Fruit fly (Drosophila melanogaster) whole organism, embryonic: ENCODE data around the gene Drsl1.

ENCODE experiments used
- Adf1 ChIP-seq: fragments of 200-800 bp; sonication (Bioruptor generic); IDR thresholded peaks from 2 replicates; pipeline ENCODE4 v1.3.6; 2022; ENCODE audit warnings: missing biosample characterization, missing genetic modification characterization
- Awh ChIP-seq: fragments of 200-800 bp; sonication (Bioruptor generic); IDR thresholded peaks from 2 replicates; pipeline ENCODE4, ENCODE4 v1.3.6; 2022; ENCODE audit warnings: missing biosample characterization, missing genetic modification characterization
- CG11695 ChIP-seq: fragments of 200-800 bp; sonication (Bioruptor generic); IDR thresholded peaks from 3 replicates; pipeline ENCODE4 v1.3.6; 2022; ENCODE audit warnings: missing biosample characterization, missing genetic modification characterization
- CG1792 ChIP-seq: fragments of 200-800 bp; sonication (Bioruptor generic); optimal IDR thresholded peaks from 2 replicates; lab custom pipeline; 2016; ENCODE audit warnings: missing biosample characterization, missing genetic modification characterization
- CG34422 ChIP-seq: fragments of 200-800 bp; sonication (Bioruptor generic); IDR thresholded peaks from 3 replicates; pipeline ENCODE4 v1.3.6; 2022; ENCODE audit warnings: missing biosample characterization, missing genetic modification characterization
- CG4617 ChIP-seq: fragments of 200-800 bp; sonication (Bioruptor generic); optimal IDR thresholded peaks from 3 replicates; lab custom pipeline; 2016; ENCODE audit warnings: missing biosample characterization, missing genetic modification characterization, borderline replicate concordance
- CG7786 ChIP-seq: fragments of 200-800 bp; sonication (Bioruptor generic); optimal IDR thresholded peaks from 2 replicates; lab custom pipeline; 2016; ENCODE audit warnings: missing biosample characterization, missing genetic modification characterization
- Chrac-16 ChIP-seq: fragments of 200-800 bp; sonication (Bioruptor generic); optimal IDR thresholded peaks from 3 replicates; lab custom pipeline; 2016; ENCODE audit warnings: missing biosample characterization, missing genetic modification characterization
- GATAe ChIP-seq: fragments of 200-800 bp; sonication (Bioruptor generic); conservative IDR thresholded peaks from 2 replicates; pipeline ENCODE4 v1.3.6; 2022; ENCODE audit warnings: missing biosample characterization, missing genetic modification characterization
- HmgD ChIP-seq: fragments of 200-800 bp; sonication (Bioruptor generic); optimal IDR thresholded peaks from 3 replicates; lab custom pipeline; 2016; ENCODE audit warnings: missing biosample characterization, missing genetic modification characterization
- Hmx ChIP-seq: fragments of 200-800 bp; sonication (Bioruptor generic); optimal IDR thresholded peaks from 2 replicates; lab custom pipeline; 2016; ENCODE audit warnings: missing biosample characterization, missing genetic modification characterization
- bsh ChIP-seq, 2 experiments: fragments of 200-800 bp; sonication (Bioruptor generic); optimal IDR thresholded peaks; 2 replicates each; lab custom pipeline; 2017 to 2018; ENCODE audit warnings: mild to moderate bottlenecking in 2 of 2, missing biosample characterization in 2 of 2, missing genetic modification characterization in 2 of 2, moderate library complexity in 1 of 2
- btn ChIP-seq: fragments of 200-800 bp; sonication (Bioruptor generic); optimal IDR thresholded peaks from 2 replicates; lab custom pipeline; 2016; ENCODE audit warnings: missing biosample characterization, missing genetic modification characterization
- corto ChIP-seq: fragments of 200-800 bp; sonication (Bioruptor generic); optimal IDR thresholded peaks from 2 replicates; lab custom pipeline; 2016; ENCODE audit warnings: missing biosample characterization, mild to moderate bottlenecking, missing genetic modification characterization, moderate library complexity
- gfzf ChIP-seq: fragments of 200-800 bp; sonication (Bioruptor generic); optimal IDR thresholded peaks from 2 replicates; lab custom pipeline; 2016; ENCODE audit warnings: missing biosample characterization, mild to moderate bottlenecking, missing genetic modification characterization, moderate library complexity
- nerfin-2 ChIP-seq: fragments of 200-800 bp; sonication (Bioruptor generic); IDR thresholded peaks from 2 replicates; pipeline ENCODE4 v1.3.6; 2022; ENCODE audit warnings: missing biosample characterization, missing genetic modification characterization; ENCODE audit not compliant: partially characterized antibody
- run ChIP-seq: fragments of 200-800 bp; sonication (Bioruptor generic); optimal IDR thresholded peaks from 3 replicates; lab custom pipeline; 2018; ENCODE audit warnings: missing biosample characterization, mild to moderate bottlenecking, missing genetic modification characterization
- tin ChIP-seq: fragments of 200-800 bp; sonication (Bioruptor generic); optimal IDR thresholded peaks from 3 replicates; lab custom pipeline; 2016; ENCODE audit warnings: missing biosample characterization, missing genetic modification characterization
- tll ChIP-seq, 2 experiments: fragments of 200-800 bp in 1 of 2; fragments of >200 bp in 1 of 2; sonication (Bioruptor generic) in 1 of 2; optimal IDR thresholded peaks; 2 replicates each; lab custom pipeline; 2017 to 2019; ENCODE audit warnings: missing biosample characterization in 2 of 2, missing genetic modification characterization in 2 of 2, mild to moderate bottlenecking in 1 of 2, moderate library complexity in 1 of 2
- zen2 ChIP-seq: fragments of 200-800 bp; sonication (Bioruptor generic); IDR thresholded peaks from 3 replicates; pipeline ENCODE4 v1.3.6; 2022; ENCODE audit warnings: missing biosample characterization, missing genetic modification characterization; ENCODE audit not compliant: partially characterized antibody

Drsl1 gene

dm6 chr3L:3288414-3288813, 47.2 kb downstream of the Drsl1 start (continued):
- TF ChIP-seq gfzf (GFP tag; lab: Kevin White, UChicago) (no peak), Hmx (GFP tag; lab: Kevin White, UChicago) (no peak), corto (GFP tag; lab: Kevin White, UChicago) (no peak), run (tag; lab: Kevin White, UChicago) (no peak), CG1792 (GFP tag; lab: Kevin White, UChicago) (no peak), bsh (GFP tag; optimal IDR thresholded peaks at IDR 0.05; lab: Kevin White, UChicago) (no peak), Adf1 (no peak), Chrac-16 (GFP tag; lab: Kevin White, UChicago) (no peak), CG34422 (no peak), tll (GFP tag; optimal IDR thresholded peaks at IDR 0.05; lab: Kevin White, UChicago) (no peak), HmgD (GFP tag; lab: Kevin White, UChicago) (no peak), tin (GFP tag; lab: Kevin White, UChicago) (peak; percentile 60), GATAe (no peak), zen2 (GFP tag; lab: Robert Waterston, UW) (no peak), CG4617 (GFP tag; lab: Kevin White, UChicago) (no peak), CG7786 (no peak), btn (GFP tag; lab: Kevin White, UChicago) (no peak), Awh (GFP tag; lab: Robert Waterston, UW) (no peak), CG11695 (GFP tag; lab: Robert Waterston, UW) (no peak), nerfin-2 (no peak)
